Fruit fly (Drosophila melanogaster) whole organism, prepupa: Measurements from ENCODE around the gene hh.

Experiments
- Blimp-1 ChIP-seq: fragments of 200-800 bp; sonication (Bioruptor generic); optimal IDR thresholded peaks from 3 replicates; lab custom pipeline; 2017; ENCODE audit warnings: missing biosample characterization, missing genetic modification characterization, mild to moderate bottlenecking, moderate library complexity, missing genetic modification reagents
- CG10631 ChIP-seq: fragments of 200-800 bp; sonication (Bioruptor generic); optimal IDR thresholded peaks from 2 replicates; lab custom pipeline; 2016; ENCODE audit warnings: missing biosample characterization, missing genetic modification characterization
- CG11294 ChIP-seq: fragments of 200-800 bp; sonication (Bioruptor generic); IDR thresholded peaks from 2 replicates; pipeline ENCODE4 v1.3.6; 2022; ENCODE audit warnings: missing biosample characterization, missing genetic modification characterization
- CG11902 ChIP-seq: fragments of 200-800 bp; sonication (Bioruptor generic); optimal IDR thresholded peaks from 3 replicates; lab custom pipeline; 2016; ENCODE audit warnings: missing biosample characterization, missing genetic modification characterization
- CG16779 ChIP-seq: fragments of 200-800 bp; sonication (Bioruptor generic); optimal IDR thresholded peaks from 3 replicates; lab custom pipeline; 2017; ENCODE audit warnings: missing biosample characterization, mild to moderate bottlenecking, missing genetic modification characterization
- CG34406 ChIP-seq: fragments of 200-800 bp; sonication (Bioruptor generic); optimal IDR thresholded peaks from 3 replicates; lab custom pipeline; 2016; ENCODE audit warnings: missing biosample characterization, missing genetic modification characterization
- Gug ChIP-seq: fragments of 200-800 bp; sonication (Bioruptor generic); IDR thresholded peaks from 2 replicates; pipeline ENCODE4 v1.3.6; 2022; ENCODE audit warnings: missing biosample characterization, missing genetic modification characterization
- Hr39 ChIP-seq: fragments of 200-800 bp; sonication (Bioruptor generic); optimal IDR thresholded peaks from 2 replicates; lab custom pipeline; 2016; ENCODE audit warnings: missing biosample characterization, missing genetic modification characterization
- Lpt ChIP-seq: fragments of 200-800 bp; sonication (Bioruptor generic); optimal IDR thresholded peaks from 3 replicates; lab custom pipeline; 2016; ENCODE audit warnings: missing biosample characterization, missing genetic modification characterization
- Smox ChIP-seq: fragments of 200-800 bp; sonication (Bioruptor generic); optimal IDR thresholded peaks from 3 replicates; lab custom pipeline; 2016; ENCODE audit warnings: missing biosample characterization, missing genetic modification characterization
- Sox102F ChIP-seq: fragments of 200-800 bp; sonication (Bioruptor generic); optimal IDR thresholded peaks from 2 replicates; lab custom pipeline; 2016; ENCODE audit warnings: missing biosample characterization, mild to moderate bottlenecking, missing genetic modification characterization
- salr ChIP-seq, 2 experiments: fragments of 200-800 bp; sonication (Bioruptor generic); optimal IDR thresholded peaks; 3 replicates each; lab custom pipeline; 2016 to 2018; ENCODE audit warnings: missing biosample characterization in 2 of 2, missing genetic modification characterization in 2 of 2, mild to moderate bottlenecking in 1 of 2
- spab ChIP-seq: fragments of 200-800 bp; sonication (Bioruptor generic); optimal IDR thresholded peaks from 2 replicates; lab custom pipeline; 2017; ENCODE audit warnings: missing biosample characterization, mild to moderate bottlenecking, missing genetic modification characterization, missing genetic modification reagents

dm6 chr3R:23170335-23170734, 28.6 kb upstream of the hh start:
- TF ChIP-seq Smox (GFP tag; lab: Kevin White, UChicago), result no peak
- TF ChIP-seq Lpt (GFP tag; lab: Kevin White, UChicago), result no peak
- TF ChIP-seq CG10631 (GFP tag; lab: Kevin White, UChicago), result no peak
- TF ChIP-seq salr (GFP tag; optimal IDR thresholded peaks at IDR 0.05; lab: Kevin White, UChicago), result no peak
- no peak for TF ChIP-seq Sox102F (GFP tag; lab: Kevin White, UChicago)
- no peak for TF ChIP-seq spab
- no peak for TF ChIP-seq CG11294 (GFP tag; lab: Robert Waterston, UW)
- no peak for TF ChIP-seq Gug
- no peak for TF ChIP-seq CG11902
- TF ChIP-seq CG16779 (tag; lab: Kevin White, UChicago), result no peak
- no peak for TF ChIP-seq CG34406 (GFP tag; lab: Kevin White, UChicago)
- no peak for TF ChIP-seq Hr39 (GFP tag; lab: Kevin White, UChicago)
- TF ChIP-seq Blimp-1 (GFP tag; lab: Kevin White, UChicago), result no peak
